Fruit fly (Drosophila melanogaster) S2 (cell line): ENCODE measurements around the gene CG5577.

Experiments
- CG8478 ChIP-seq: fragments of >200 bp; optimal IDR thresholded peaks from 2 replicates; lab custom pipeline; 2018
- CTCF ChIP-seq, 2 experiments: fragments of >200 bp; optimal IDR thresholded peaks; 2 replicates each; lab custom pipeline; 2018

The CG5577 gene

dm6 chr3L:17822784-17823383 is 18.3 kb downstream of the CG5577 start, which contains the start of the genes Ir75c and Grd:
Gene Ir75c, minus strand, starts transcription at chr3L:17822834.
Gene Grd, plus strand, starts transcription at chr3L:17823333.
- TF ChIP-seq CG8478 (lab: Kevin White, UChicago), result no peak

- TF ChIP-seq CTCF (optimal IDR thresholded peaks at IDR 0.05; lab: Kevin White, UChicago), result no peak
- TF ChIP-seq CG8478 (lab: Kevin White, UChicago), result no peak
Observed at dm6 chr3L:17820093-17820492, 21.1 kb downstream of the CG5577 start, which contains the start of gene Ir75b. Gene Ir75b, minus strand, starts transcription at chr3L:17820193.

dm6 chr3L:17817821-17818220 is 23.4 kb downstream of the CG5577 start, which contains the start of gene Ir75a:
Gene Ir75a, minus strand, starts transcription at chr3L:17817921.
- TF ChIP-seq CTCF (optimal IDR thresholded peaks at IDR 0.05; lab: Kevin White, UChicago) (no peak), CG8478 (lab: Kevin White, UChicago) (no peak)

dm6 chr3L:17814036-17814435 is 27.2 kb downstream of the CG5577 start, which contains the start of gene Cln3:
Gene Cln3, minus strand, starts transcription at chr3L:17814119.
- TF ChIP-seq CG8478 (lab: Kevin White, UChicago) (no peak), CTCF (optimal IDR thresholded peaks at IDR 0.05; lab: Kevin White, UChicago) (no peak)

- TF ChIP-seq CTCF (optimal IDR thresholded peaks at IDR 0.05; lab: Kevin White, UChicago) (no peak), CG8478 (lab: Kevin White, UChicago) (no peak)
Observed at dm6 chr3L:17808597-17809213, 32.5 kb downstream of the CG5577 start, which contains the start of gene CG32191. Gene CG32191, minus strand, starts transcription at chr3L:17809146.

dm6 chr3L:17806357-17807025 is 34.7 kb downstream of the CG5577 start, which contains the start of gene CG32187:
Gene CG32187, minus strand, starts transcription at chr3L:17806365.
- no peak for TF ChIP-seq CTCF (optimal IDR thresholded peaks at IDR 0.05; lab: Kevin White, UChicago)
- no peak for TF ChIP-seq CG8478 (lab: Kevin White, UChicago)

dm6 chr3L:17804511-17804910 is 36.7 kb downstream of the CG5577 start, which contains the start of gene ais:
Gene ais, minus strand, starts transcription at chr3L:17804715.
- TF ChIP-seq CG8478 (lab: Kevin White, UChicago) (no peak), CTCF (optimal IDR thresholded peaks at IDR 0.05; lab: Kevin White, UChicago) (no peak)

dm6 chr3L:17802107-17802506 is 39.1 kb downstream of the CG5577 start, which contains the start of gene NUCB1:
Gene NUCB1, minus strand, starts transcription at chr3L:17802279.
- TF ChIP-seq CG8478 (lab: Kevin White, UChicago), result no peak
- peak; percentile 39 to 51 for TF ChIP-seq CTCF (optimal IDR thresholded peaks at IDR 0.05; lab: Kevin White, UChicago)

dm6 chr3L:17797494-17797893 is 43.7 kb downstream of the CG5577 start, which contains the start of gene CG42816:
Gene CG42816, minus strand, starts transcription at chr3L:17797594.
- TF ChIP-seq CG8478 (lab: Kevin White, UChicago) (no peak), CTCF (optimal IDR thresholded peaks at IDR 0.05; lab: Kevin White, UChicago) (no peak)

- no peak for TF ChIP-seq CTCF (optimal IDR thresholded peaks at IDR 0.05; lab: Kevin White, UChicago)
- TF ChIP-seq CG8478 (lab: Kevin White, UChicago), result no peak
Observed at dm6 chr3L:17791495-17791894, 49.7 kb downstream of the CG5577 start.

- no peak for TF ChIP-seq CG8478 (lab: Kevin White, UChicago)
- no peak for TF ChIP-seq CTCF (optimal IDR thresholded peaks at IDR 0.05; lab: Kevin White, UChicago)
Observed at dm6 chr3L:17791467-17791494, 49.9 kb downstream of the CG5577 start, which contains the start of gene CG42815. Gene CG42815, minus strand, starts transcription at chr3L:17791486.

- no peak for TF ChIP-seq CTCF (optimal IDR thresholded peaks at IDR 0.05; lab: Kevin White, UChicago)
- TF ChIP-seq CG8478 (lab: Kevin White, UChicago), result no peak
Observed at dm6 chr3L:17791067-17791466, 50.2 kb downstream of the CG5577 start.
